Worm (Caenorhabditis elegans): ENCODE measurements around the gene Y59E9AL.4.

- no peak for TF ChIP-seq unc-130 (GFP tag; optimal IDR thresholded peaks at IDR 0.05)
- no peak for TF ChIP-seq lir-3 (tag; optimal IDR thresholded peaks at IDR 0.05)
- no peak for TF ChIP-seq nhr-237 (tag; optimal IDR thresholded peaks at IDR 0.05)
- TF ChIP-seq mep-1 (tag; optimal IDR thresholded peaks at IDR 0.05), result no peak
- TF ChIP-seq ztf-11 (tag; optimal IDR thresholded peaks at IDR 0.05), result no peak
- no peak for TF ChIP-seq nhr-76 (tag; optimal IDR thresholded peaks at IDR 0.05)
- no peak for TF ChIP-seq R02D3.7 (tag; optimal IDR thresholded peaks at IDR 0.05)
These were observed 42.9 kb downstream of the Y59E9AL.4 start for ce11 chrIV:5171994-5172528.

Measured in whole organism, L4 larva.